Fruit fly (Drosophila melanogaster) whole organism, adult: ENCODE measurements around the gene CG9166.

Experiments used
- CG11617 ChIP-seq: fragments of 200-800 bp; sonication (Bioruptor generic); optimal IDR thresholded peaks from 2 replicates; lab custom pipeline; 2017; ENCODE audit warnings: mild to moderate bottlenecking, missing biosample characterization, missing genetic modification reagents, missing genetic modification characterization
- CG12768 ChIP-seq: fragments of 200-800 bp; sonication (Bioruptor generic); optimal IDR thresholded peaks from 2 replicates; lab custom pipeline; 2017; ENCODE audit warnings: missing biosample characterization, missing genetic modification characterization, mild to moderate bottlenecking, moderate library complexity, missing genetic modification reagents
- CG14711 ChIP-seq: fragments of 200-800 bp; sonication (Bioruptor generic); optimal IDR thresholded peaks from 2 replicates; lab custom pipeline; 2018; ENCODE audit warnings: missing biosample characterization, mild to moderate bottlenecking, missing genetic modification characterization, moderate library complexity
- CG1620 ChIP-seq: fragments of 200-800 bp; sonication (Bioruptor generic); optimal IDR thresholded peaks from 2 replicates; lab custom pipeline; 2016; ENCODE audit warnings: missing biosample characterization, missing genetic modification characterization
- CG33017 ChIP-seq: fragments of 200-800 bp; sonication (Bioruptor generic); optimal IDR thresholded peaks from 2 replicates; lab custom pipeline; 2018; ENCODE audit warnings: missing biosample characterization, mild to moderate bottlenecking, missing genetic modification characterization, moderate library complexity
- CG5204 ChIP-seq: fragments of 200-800 bp; sonication (Bioruptor generic); optimal IDR thresholded peaks from 2 replicates; lab custom pipeline; 2016; ENCODE audit warnings: missing biosample characterization, missing genetic modification characterization
- CG7045 ChIP-seq: fragments of 200-800 bp; sonication (Bioruptor generic); optimal IDR thresholded peaks from 2 replicates; lab custom pipeline; 2017; ENCODE audit warnings: missing biosample characterization, mild to moderate bottlenecking, missing genetic modification characterization
- CG7101 ChIP-seq: fragments of 200-800 bp; sonication (Bioruptor generic); optimal IDR thresholded peaks from 2 replicates; lab custom pipeline; 2018; ENCODE audit warnings: missing biosample characterization, mild to moderate bottlenecking, missing genetic modification characterization, moderate library complexity
- Clk ChIP-seq: fragments of 200-800 bp; sonication (Bioruptor generic); optimal IDR thresholded peaks from 2 replicates; lab custom pipeline; 2017; ENCODE audit warnings: missing biosample characterization, missing genetic modification characterization
- Crg-1 ChIP-seq: fragments of 200-800 bp; sonication (Bioruptor generic); optimal IDR thresholded peaks from 2 replicates; lab custom pipeline; 2016; ENCODE audit warnings: missing biosample characterization, missing genetic modification characterization
- Hr96 ChIP-seq: fragments of 200-800 bp; sonication (Bioruptor generic); optimal IDR thresholded peaks from 2 replicates; lab custom pipeline; 2016; ENCODE audit warnings: missing biosample characterization, missing genetic modification characterization
- Mnt ChIP-seq: fragments of 200-800 bp; sonication (Bioruptor generic); optimal IDR thresholded peaks from 2 replicates; lab custom pipeline; 2016; ENCODE audit warnings: missing biosample characterization, mild to moderate bottlenecking, missing genetic modification characterization
- bab1 ChIP-seq: fragments of 200-800 bp; sonication (Bioruptor generic); optimal IDR thresholded peaks from 3 replicates; lab custom pipeline; 2019; ENCODE audit warnings: missing biosample characterization, mild to moderate bottlenecking, missing genetic modification characterization, moderate library complexity
- cic ChIP-seq: fragments of 200-800 bp; sonication (Bioruptor generic); optimal IDR thresholded peaks from 2 replicates; lab custom pipeline; 2017; ENCODE audit warnings: missing biosample characterization, mild to moderate bottlenecking, missing genetic modification characterization, moderate library complexity
- cnc ChIP-seq, 2 experiments: fragments of >200 bp; optimal IDR thresholded peaks; 2 replicates each; lab custom pipeline; 2017
- kay ChIP-seq: fragments of 200-800 bp; sonication (Bioruptor generic); peaks from one replicate; lab custom pipeline; 2016; ENCODE audit warnings: missing biosample characterization, missing genetic modification characterization, borderline replicate concordance
- ovo ChIP-seq: fragments of 200-800 bp; sonication (Bioruptor generic); optimal IDR thresholded peaks from 2 replicates; lab custom pipeline; 2016; ENCODE audit warnings: missing biosample characterization, missing genetic modification characterization
- pad ChIP-seq: fragments of 200-800 bp; sonication (Bioruptor generic); optimal IDR thresholded peaks from 3 replicates; lab custom pipeline; 2017; ENCODE audit warnings: missing biosample characterization, missing genetic modification characterization, mild to moderate bottlenecking, moderate library complexity, missing genetic modification reagents
- tj ChIP-seq: fragments of 200-800 bp; sonication (Bioruptor generic); optimal IDR thresholded peaks from 3 replicates; lab custom pipeline; 2017; ENCODE audit warnings: missing biosample characterization, mild to moderate bottlenecking, missing genetic modification characterization, moderate library complexity
- toe ChIP-seq: fragments of 200-800 bp; sonication (Bioruptor generic); optimal IDR thresholded peaks from 2 replicates; lab custom pipeline; 2016; ENCODE audit warnings: missing biosample characterization, missing genetic modification characterization

Gene CG9166

dm6 chr3L:1354214-1354613 lies 3.3 kb downstream of the CG9166 start:
- TF ChIP-seq tj (GFP tag; lab: Kevin White, UChicago) (no peak), cic (no peak), ovo (no peak), Crg-1 (no peak), CG7045 (GFP tag; lab: Kevin White, UChicago) (no peak), Mnt (no peak), Clk (GFP tag; lab: Kevin White, UChicago) (no peak), Hr96 (GFP tag; lab: Kevin White, UChicago) (no peak), CG7101 (tag; lab: Kevin White, UChicago) (no peak), pad (GFP tag; lab: Kevin White, UChicago) (no peak), CG33017 (tag; lab: Kevin White, UChicago) (no peak), CG5204 (GFP tag; lab: Kevin White, UChicago) (no peak), toe (GFP tag; lab: Kevin White, UChicago) (no peak), CG11617 (GFP tag; lab: Kevin White, UChicago) (no peak), bab1 (GFP tag; lab: Kevin White, UChicago) (no peak), CG14711 (tag; lab: Kevin White, UChicago) (no peak), CG1620 (GFP tag; lab: Kevin White, UChicago) (no peak)

DNA sequence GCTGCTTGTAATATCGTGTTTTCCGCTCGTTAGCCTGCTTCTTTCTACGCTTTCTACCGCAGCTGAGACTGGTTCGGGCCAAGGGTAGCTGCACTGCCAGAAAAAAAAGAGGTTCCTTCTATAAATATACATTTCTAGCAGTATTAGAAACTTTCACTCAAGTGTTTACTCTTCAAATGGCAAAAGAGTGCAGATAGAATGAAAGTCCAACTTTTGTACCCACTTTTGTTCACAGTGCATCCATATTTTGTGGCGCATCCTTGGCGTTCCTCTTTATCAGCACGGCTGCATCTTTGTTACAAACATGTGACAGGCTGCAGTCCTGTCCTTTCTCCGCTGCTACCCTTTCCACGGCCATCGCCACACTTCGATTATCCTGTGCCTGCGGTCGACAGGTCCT lies 7.4 kb downstream of the CG9166 start:
- TF ChIP-seq CG11617 (GFP tag; lab: Kevin White, UChicago) (no peak), cnc (optimal IDR thresholded peaks at IDR 0.05; lab: Kevin White, UChicago) (no peak), pad (GFP tag; lab: Kevin White, UChicago) (no peak), CG7045 (GFP tag; lab: Kevin White, UChicago) (no peak), tj (GFP tag; lab: Kevin White, UChicago) (no peak), cic (no peak), CG7101 (tag; lab: Kevin White, UChicago) (no peak), CG33017 (tag; lab: Kevin White, UChicago) (no peak)

DNA sequence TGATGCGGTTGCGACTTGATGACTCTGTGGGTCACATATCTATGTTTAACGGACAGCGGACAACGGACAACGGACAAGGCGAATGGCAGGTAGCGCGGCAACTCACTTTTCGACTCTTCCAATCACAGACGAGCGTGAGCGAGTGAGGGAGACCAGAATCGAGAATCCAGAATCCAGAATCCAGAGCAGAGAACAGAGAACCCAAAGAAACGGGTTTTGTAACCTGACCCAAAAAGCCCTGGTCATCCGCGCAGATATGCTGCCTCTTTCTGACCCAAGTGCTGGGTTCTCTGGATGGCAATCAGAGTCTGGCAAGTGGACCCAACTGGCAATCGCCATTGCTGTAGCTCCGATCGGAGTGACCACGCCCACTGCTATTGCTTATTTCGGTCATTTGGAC lies 13.5 kb downstream of the CG9166 start:
- TF ChIP-seq ovo (no peak), CG11617 (GFP tag; lab: Kevin White, UChicago) (no peak), Crg-1 (no peak), Clk (GFP tag; lab: Kevin White, UChicago) (no peak), CG14711 (tag; lab: Kevin White, UChicago) (no peak)

DNA sequence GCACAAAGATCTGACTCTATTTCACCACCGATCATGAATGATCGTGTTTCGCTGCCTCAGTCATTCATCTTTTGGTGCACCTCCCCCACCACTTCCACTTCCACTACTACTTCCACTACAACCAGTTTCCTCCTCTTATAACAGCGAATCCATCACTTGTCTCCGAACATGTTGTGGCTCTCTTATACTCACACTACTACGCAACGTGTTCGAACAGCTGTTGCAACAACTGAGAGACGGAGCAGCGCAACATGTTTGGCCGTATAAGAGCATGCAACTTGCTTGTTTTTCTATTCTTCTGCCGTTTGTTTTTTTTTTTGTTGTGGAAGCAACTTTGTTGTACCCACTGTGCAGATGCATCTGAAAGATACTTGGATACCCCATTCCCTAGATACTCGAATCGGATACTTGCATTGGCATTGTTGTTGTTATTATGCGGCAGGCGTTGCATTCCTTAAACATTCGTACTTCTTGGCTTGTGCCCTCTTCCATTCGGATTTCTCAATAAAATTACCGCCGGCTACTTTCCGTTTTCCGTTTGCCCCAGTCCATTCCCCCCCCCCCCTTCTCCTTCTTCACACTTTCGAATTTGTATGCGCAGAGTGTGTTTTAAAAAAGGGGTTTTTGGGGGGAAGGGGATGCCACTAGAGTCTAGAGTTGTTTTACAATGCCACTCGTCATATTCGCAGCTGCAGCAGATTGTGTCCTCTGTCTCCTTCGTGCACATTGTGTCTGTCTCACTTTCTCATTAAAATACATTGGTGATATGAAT lies 16.1 kb downstream of the CG9166 start:
- TF ChIP-seq cic = peak; percentile 6
- no peak for TF ChIP-seq CG7045 (GFP tag; lab: Kevin White, UChicago)
- TF ChIP-seq ovo = no peak

dm6 chr3L:1368201-1368617 lies 17.3 kb downstream of the CG9166 start:
- TF ChIP-seq Hr96 (GFP tag; lab: Kevin White, UChicago) (no peak), CG1620 (GFP tag; lab: Kevin White, UChicago) (no peak), Mnt (no peak), pad (GFP tag; lab: Kevin White, UChicago) (peak; percentile 63), ovo (no peak)

- TF ChIP-seq CG33017 (tag; lab: Kevin White, UChicago) (no peak), CG7101 (tag; lab: Kevin White, UChicago) (no peak), CG14711 (tag; lab: Kevin White, UChicago) (no peak), pad (GFP tag; lab: Kevin White, UChicago) (no peak), CG1620 (GFP tag; lab: Kevin White, UChicago) (no peak), ovo (no peak), cic (no peak), CG7045 (GFP tag; lab: Kevin White, UChicago) (no peak), Clk (GFP tag; lab: Kevin White, UChicago) (no peak), bab1 (GFP tag; lab: Kevin White, UChicago) (no peak), CG12768 (GFP tag; lab: Kevin White, UChicago) (no peak), kay (GFP tag; lab: Kevin White, UChicago) (no peak), CG5204 (GFP tag; lab: Kevin White, UChicago) (no peak), toe (GFP tag; lab: Kevin White, UChicago) (no peak), Hr96 (GFP tag; lab: Kevin White, UChicago) (no peak), Crg-1 (no peak), cnc (optimal IDR thresholded peaks at IDR 0.05; lab: Kevin White, UChicago) (no peak)
Observed at dm6 chr3L:1370099-1370678, 19.3 kb downstream of the CG9166 start, which contains the start of gene ru. ru (plus strand) TSS chr3L:1370628.

dm6 chr3L:1370939-1371338 lies 20.0 kb downstream of the CG9166 start:
- TF ChIP-seq pad (GFP tag; lab: Kevin White, UChicago) (no peak), CG12768 (GFP tag; lab: Kevin White, UChicago) (no peak), CG1620 (GFP tag; lab: Kevin White, UChicago) (no peak), cnc (optimal IDR thresholded peaks at IDR 0.05; lab: Kevin White, UChicago) (no peak), cic (no peak), CG7045 (GFP tag; lab: Kevin White, UChicago) (no peak), CG33017 (tag; lab: Kevin White, UChicago) (no peak)
